Worm (Caenorhabditis elegans): ENCODE data around the gene sru-28.

DNA sequence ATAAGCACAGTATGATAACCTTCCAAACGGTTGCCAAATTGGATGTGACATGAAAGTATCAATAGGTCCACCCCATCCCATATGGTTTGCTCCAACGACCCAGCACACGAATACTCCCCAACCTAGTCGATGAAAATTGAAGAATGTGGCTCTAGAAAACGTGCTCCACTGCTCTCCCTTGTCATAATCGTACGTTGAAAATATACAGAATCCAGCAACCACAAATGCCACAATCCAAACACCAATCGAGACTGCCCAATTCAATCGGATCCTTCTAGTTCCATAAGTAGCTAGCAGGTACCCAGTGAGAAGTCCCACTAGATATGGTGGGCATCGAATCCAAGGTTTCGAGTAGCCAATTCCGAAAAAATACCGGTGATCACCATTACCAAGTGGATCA, 32.7 kb downstream of the sru-28 start:
- TF ChIP-seq pqm-1 (tag; optimal IDR thresholded peaks at IDR 0.05) (no peak), ceh-45 (GFP tag; IDR thresholded peaks at IDR 0.05) (no peak), ceh-34 (tag; optimal IDR thresholded peaks at IDR 0.05) (no peak), fkh-10 (GFP tag; optimal IDR thresholded peaks at IDR 0.05) (no peak), ceh-9 (tag; optimal IDR thresholded peaks at IDR 0.05) (no peak)
